Fruit fly (Drosophila melanogaster) whole organism, embryonic: ENCODE measurements around the gene CG11951.

Experiments used
- CG2889 ChIP-seq: fragments of 200-800 bp; sonication (Bioruptor generic); IDR thresholded peaks from 3 replicates; pipeline ENCODE4 v1.3.6; 2022; ENCODE audit warnings: missing biosample characterization, missing genetic modification characterization
- CG4730 ChIP-seq: fragments of 200-800 bp; sonication (Bioruptor generic); IDR thresholded peaks from 2 replicates; pipeline ENCODE4 v1.3.6; 2022; ENCODE audit warnings: missing biosample characterization, missing genetic modification characterization
- CG8478 ChIP-seq: fragments of >200 bp; optimal IDR thresholded peaks from 2 replicates; lab custom pipeline; 2018
- Doc2 ChIP-seq: fragments of 200-800 bp; sonication (Bioruptor generic); IDR thresholded peaks from 2 replicates; pipeline ENCODE4 v1.3.6; 2022; ENCODE audit warnings: missing biosample characterization, missing genetic modification characterization
- ERR ChIP-seq: fragments of 200-800 bp; sonication (Bioruptor generic); optimal IDR thresholded peaks from 2 replicates; lab custom pipeline; 2016; ENCODE audit warnings: missing biosample characterization, missing genetic modification characterization
- danr ChIP-seq: fragments of 200-800 bp; sonication (Bioruptor generic); IDR thresholded peaks from 2 replicates; pipeline ENCODE4 v1.3.6; 2022; ENCODE audit warnings: missing biosample characterization, missing genetic modification characterization
- eyg ChIP-seq: fragments of 200-800 bp; sonication (Bioruptor generic); optimal IDR thresholded peaks from 3 replicates; lab custom pipeline; 2016; ENCODE audit warnings: missing biosample characterization, missing genetic modification characterization
- her ChIP-seq: fragments of 200-800 bp; sonication (Bioruptor generic); optimal IDR thresholded peaks from 2 replicates; lab custom pipeline; 2016; ENCODE audit warnings: missing biosample characterization, missing genetic modification characterization
- kay ChIP-seq: fragments of 200-800 bp; sonication (Bioruptor generic); optimal IDR thresholded peaks from 2 replicates; lab custom pipeline; 2016; ENCODE audit warnings: missing biosample characterization, missing genetic modification characterization

- no peak for TF ChIP-seq eyg (GFP tag; lab: Kevin White, UChicago)
- TF ChIP-seq ERR (GFP tag; lab: Kevin White, UChicago) = no peak
- TF ChIP-seq CG2889 (GFP tag; lab: Robert Waterston, UW) = no peak
- no peak for TF ChIP-seq kay (GFP tag; lab: Kevin White, UChicago)
- TF ChIP-seq danr (GFP tag; lab: Robert Waterston, UW) = no peak
- no peak for TF ChIP-seq Doc2 (GFP tag; lab: Robert Waterston, UW)
- no peak for TF ChIP-seq CG4730
- TF ChIP-seq CG8478 = no peak
- no peak for TF ChIP-seq her (GFP tag; lab: Kevin White, UChicago)
Measured at dm6 chr3R:29253874-29254273, 15.4 kb upstream of the CG11951 start.
